Worm (Caenorhabditis elegans): Measurements from ENCODE around the gene clc-8.

DNA sequence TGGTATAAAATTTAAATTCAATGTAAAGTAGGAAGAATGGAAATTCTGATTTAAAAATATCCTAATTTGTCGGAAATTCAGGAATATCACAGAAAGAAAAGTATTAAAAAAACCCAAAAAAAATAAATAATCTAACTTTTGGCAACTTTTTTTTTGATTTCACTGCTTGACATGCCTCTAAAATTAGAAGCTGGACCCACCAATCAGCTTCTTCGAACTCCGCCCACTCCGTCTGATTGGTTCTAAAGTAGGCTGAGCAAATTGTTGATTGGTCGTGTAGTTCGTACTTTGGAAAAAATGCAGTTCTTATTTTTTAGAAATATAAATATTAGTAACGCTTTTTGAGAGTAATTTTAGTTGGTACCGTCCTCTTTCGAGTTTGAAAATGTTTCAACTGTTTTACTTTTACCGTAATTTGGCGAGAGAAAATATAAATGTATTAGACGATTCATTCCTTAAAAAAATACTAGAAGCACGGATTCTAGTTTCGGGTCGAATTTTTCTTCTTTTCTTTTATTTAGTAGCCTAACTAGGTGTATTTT is 28.0 kb upstream of the clc-8 start:
- TF ChIP-seq unc-39 (tag; optimal IDR thresholded peaks at IDR 0.05) (no peak), unc-62 (GFP tag; optimal IDR thresholded peaks at IDR 0.05) (no peak), ceh-28 (tag; optimal IDR thresholded peaks at IDR 0.05) (no peak), ama-1 (optimal IDR thresholded peaks at IDR 0.05) (no peak), egl-27 (tag; optimal IDR thresholded peaks at IDR 0.05) (no peak), mdl-1 (tag; optimal IDR thresholded peaks at IDR 0.05) (no peak)

Measured in whole organism, L3 larva.